Worm (Caenorhabditis elegans) whole organism, L3 larva: ENCODE results near the gene T12G3.11.

Experiments
- R02D3.7 ChIP-seq: fragments of 150-350 bp; optimal IDR thresholded peaks from 2 replicates; lab custom pipeline; 2014; ENCODE audit warnings: missing biosample characterization, missing genetic modification characterization
- ceh-28 ChIP-seq: fragments of 150-350 bp; optimal IDR thresholded peaks from 2 replicates; lab custom pipeline; 2014; ENCODE audit warnings: missing biosample characterization, missing genetic modification reagents, missing genetic modification characterization
- ceh-9 ChIP-seq: sonication (generic microtip); optimal IDR thresholded peaks from 2 replicates; lab custom pipeline; 2018; ENCODE audit warnings: missing biosample characterization, missing genetic modification characterization
- egl-27 ChIP-seq: sonication (generic microtip); optimal IDR thresholded peaks from 4 replicates; lab custom pipeline; 2017; ENCODE audit warnings: missing biosample characterization, missing genetic modification reagents, missing genetic modification characterization
- egl-5 ChIP-seq: fragments of 150-350 bp; optimal IDR thresholded peaks from 2 replicates; lab custom pipeline; 2017; ENCODE audit warnings: missing biosample characterization, missing genetic modification reagents, missing genetic modification characterization, inconsistent platforms
- elt-3 ChIP-seq, 3 experiments: fragments of 150-350 bp in 1 of 3; sonication (generic microtip) in 2 of 3; optimal IDR thresholded peaks; 2 replicates in 2 of 3; 4 replicates in 1 of 3; lab custom pipeline; 2014 to 2017; ENCODE audit warnings: missing biosample characterization in 3 of 3, missing genetic modification characterization in 3 of 3
- fkh-2 ChIP-seq: fragments of 150-350 bp; optimal IDR thresholded peaks from 2 replicates; lab custom pipeline; 2014; ENCODE audit warnings: missing biosample characterization, missing genetic modification reagents, missing genetic modification characterization
- fos-1 ChIP-seq: fragments of 150-350 bp; optimal IDR thresholded peaks from 2 replicates; lab custom pipeline; 2014; ENCODE audit warnings: missing biosample characterization, missing genetic modification characterization
- lsy-12 ChIP-seq: sonication (generic microtip); optimal IDR thresholded peaks from 2 replicates; lab custom pipeline; 2016; ENCODE audit warnings: mild to moderate bottlenecking, missing genetic modification characterization, missing compliant biosample characterization
- mml-1 ChIP-seq: fragments of 150-350 bp; sonication (generic microtip); optimal IDR thresholded peaks from 3 replicates; lab custom pipeline; 2014; ENCODE audit warnings: missing biosample characterization, missing genetic modification characterization
- nhr-12 ChIP-seq: fragments of 150-350 bp; optimal IDR thresholded peaks from 2 replicates; lab custom pipeline; 2014; ENCODE audit warnings: missing biosample characterization, missing genetic modification characterization
- nhr-25 ChIP-seq: sonication (generic microtip); optimal IDR thresholded peaks from 2 replicates; lab custom pipeline; 2017; ENCODE audit warnings: missing biosample characterization, missing genetic modification characterization
- nhr-76 ChIP-seq: fragments of 150-350 bp; sonication (generic microtip); optimal IDR thresholded peaks from 5 replicates; lab custom pipeline; 2014; ENCODE audit warnings: missing biosample characterization, missing genetic modification characterization
- nhr-77 ChIP-seq: fragments of 150-350 bp; optimal IDR thresholded peaks from 2 replicates; lab custom pipeline; 2014; ENCODE audit warnings: missing biosample characterization, missing genetic modification characterization
- pha-4 ChIP-seq: fragments of 150-350 bp; optimal IDR thresholded peaks from 2 replicates; lab custom pipeline; 2014; ENCODE audit warnings: missing biosample characterization, missing genetic modification reagents, missing genetic modification characterization
- pqm-1 ChIP-seq: fragments of 150-350 bp; optimal IDR thresholded peaks from 2 replicates; lab custom pipeline; 2017; ENCODE audit warnings: missing biosample characterization, missing genetic modification characterization, inconsistent platforms
- skn-1 ChIP-seq: fragments of 150-350 bp; optimal IDR thresholded peaks from 2 replicates; lab custom pipeline; 2014; ENCODE audit warnings: missing biosample characterization, missing genetic modification characterization
- tbx-2 ChIP-seq: sonication (generic microtip); optimal IDR thresholded peaks from 2 replicates; lab custom pipeline; 2016; ENCODE audit warnings: mild to moderate bottlenecking, missing genetic modification characterization, missing compliant biosample characterization
- ztf-11 ChIP-seq: fragments of 150-350 bp; optimal IDR thresholded peaks from 2 replicates; lab custom pipeline; 2014; ENCODE audit warnings: missing biosample characterization, missing genetic modification characterization

T12G3.11 gene

ce11 chrIV:12009046-12009674 is 20.4 kb downstream of the T12G3.11 start:
- no peak for TF ChIP-seq elt-3 (tag; optimal IDR thresholded peaks at IDR 0.05; lab: Kevin White, UChicago)
- no peak for TF ChIP-seq skn-1 (tag; lab: Kevin White, UChicago)

- no peak for TF ChIP-seq R02D3.7 (tag; lab: Kevin White, UChicago)
- no peak for TF ChIP-seq skn-1 (tag; lab: Kevin White, UChicago)
- TF ChIP-seq mml-1 (tag; lab: Kevin White, UChicago), result no peak
- TF ChIP-seq fkh-2 (tag; lab: Kevin White, UChicago), result no peak
- TF ChIP-seq nhr-76, result no peak
- no peak for TF ChIP-seq nhr-77 (tag; lab: Kevin White, UChicago)
- no peak for TF ChIP-seq egl-27
- TF ChIP-seq nhr-25 (tag; lab: Kevin White, UChicago), result no peak
- no peak for TF ChIP-seq egl-5
- no peak for TF ChIP-seq ztf-11 (tag; lab: Kevin White, UChicago)
- TF ChIP-seq pha-4 (tag; lab: Kevin White, UChicago), result no peak
- no peak for TF ChIP-seq ceh-9 (tag; lab: Kevin White, UChicago)
- no peak for TF ChIP-seq tbx-2
Measured at ce11 chrIV:12005090-12005770, 24.3 kb downstream of the T12G3.11 start.

- TF ChIP-seq pqm-1 (tag; lab: Kevin White, UChicago) (no peak), fos-1 (no peak), nhr-12 (tag; lab: Kevin White, UChicago) (no peak), lsy-12 (tag; lab: Kevin White, UChicago) (no peak), ceh-28 (tag; lab: Kevin White, UChicago) (no peak), egl-5 (no peak), mml-1 (tag; lab: Kevin White, UChicago) (no peak), pha-4 (tag; lab: Kevin White, UChicago) (no peak)
Measured at ce11 chrIV:11986407-11986806, 43.2 kb downstream of the T12G3.11 start.
